Worm (Caenorhabditis elegans) whole organism, young adult: ENCODE results near the gene dhs-17.

Source experiments
- F49E8.2 ChIP-seq: sonication (generic microtip); optimal IDR thresholded peaks from 3 replicates; lab custom pipeline; 2017; ENCODE audit warnings: missing genetic modification characterization, mild to moderate bottlenecking, missing compliant biosample characterization, antibody characterized with exemption, moderate library complexity; ENCODE audit not compliant: insufficient read depth
- K12H6.12 ChIP-seq: fragments of 200-800 bp; sonication (Bioruptor generic); optimal IDR thresholded peaks from 2 replicates; lab custom pipeline; 2018; ENCODE audit warnings: mild to moderate bottlenecking, missing genetic modification characterization, missing compliant biosample characterization
- Y53F4B.3 ChIP-seq: fragments of 200-800 bp; sonication (Bioruptor generic); IDR thresholded peaks from 2 replicates; pipeline ENCODE4 v1.3.6; 2022; ENCODE audit warnings: missing genetic modification reagents, missing genetic modification characterization, missing compliant biosample characterization

ce11 chrV:6051159-6051558 lies 16.5 kb upstream of the dhs-17 start, which contains the start of gene jamp-1:
- no peak for TF ChIP-seq K12H6.12 (tag; lab: Kevin White, UChicago)
- TF ChIP-seq Y53F4B.3, result no peak
- no peak for TF ChIP-seq F49E8.2 (tag; lab: Kevin White, UChicago)
